Worm (Caenorhabditis elegans) whole organism, midembryonic: ENCODE measurements around the gene ZK666.1.
"Not testable (repeated sequence)": the region's sequence is repeated elsewhere in the genome, so short reads cannot be mapped to it uniquely, and the experiment has no call there.

ENCODE experiments used
- T22C8.4 ChIP-seq: fragments of 200-800 bp; sonication (Bioruptor generic); IDR thresholded peaks from 2 replicates; pipeline ENCODE4 v1.3.6; 2022; ENCODE audit warnings: missing genetic modification characterization, missing compliant biosample characterization
- cog-1 ChIP-seq: sonication (generic microtip); optimal IDR thresholded peaks from 2 replicates; lab custom pipeline; 2016; ENCODE audit warnings: missing genetic modification characterization, missing compliant biosample characterization
- flt-1 ChIP-seq: fragments of 200-800 bp; sonication (Bioruptor generic); IDR thresholded peaks from 2 replicates; pipeline ENCODE4 v1.3.6; 2022; ENCODE audit warnings: missing genetic modification characterization, missing compliant biosample characterization
- klf-2 ChIP-seq: fragments of 200-800 bp; sonication (Bioruptor generic); conservative IDR thresholded peaks from 2 replicates; pipeline ENCODE4 v1.3.6; 2022; ENCODE audit warnings: missing genetic modification reagents, missing genetic modification characterization, missing compliant biosample characterization
- med-1 ChIP-seq: sonication (generic microtip); optimal IDR thresholded peaks from 2 replicates; lab custom pipeline; 2017; ENCODE audit warnings: missing genetic modification characterization, mild to moderate bottlenecking, missing compliant biosample characterization, antibody characterized with exemption, missing genetic modification reagents; ENCODE audit not compliant: insufficient read depth
- ref-1 ChIP-seq: fragments of 200-800 bp; sonication (Bioruptor generic); conservative IDR thresholded peaks from 2 replicates; pipeline ENCODE4 v1.3.6; 2022; ENCODE audit warnings: missing genetic modification reagents, missing genetic modification characterization, missing compliant biosample characterization
- tab-1 ChIP-seq: fragments of 200-800 bp; sonication (Bioruptor generic); IDR thresholded peaks from 2 replicates; pipeline ENCODE4 v1.3.6; 2022; ENCODE audit warnings: missing genetic modification characterization, missing compliant biosample characterization
- ztf-23 ChIP-seq: fragments of 200-800 bp; sonication (Bioruptor generic); IDR thresholded peaks from 2 replicates; pipeline ENCODE4 v1.3.6; 2022; ENCODE audit warnings: missing genetic modification reagents, missing genetic modification characterization, missing compliant biosample characterization
- ztf-29 ChIP-seq: fragments of 200-800 bp; sonication (Bioruptor generic); IDR thresholded peaks from 2 replicates; pipeline ENCODE4 v1.3.6; 2022; ENCODE audit warnings: missing genetic modification reagents, missing genetic modification characterization, missing compliant biosample characterization

The ZK666.1 gene

ce11 chrII:10447348-10448316 is 23.5 kb downstream of the ZK666.1 start, which contains the start of gene ZK673.2:
Gene ZK673.2, plus strand, starts transcription at chrII:10448266.
- no peak for TF ChIP-seq T22C8.4 (GFP tag; lab: Robert Waterston, UW)
- TF ChIP-seq ztf-23: no peak
- no peak for TF ChIP-seq klf-2 (GFP tag; lab: Robert Waterston, UW)
- TF ChIP-seq ztf-29: no peak
- TF ChIP-seq ref-1 (GFP tag; lab: Robert Waterston, UW): no peak
- TF ChIP-seq cog-1 (tag; lab: Kevin White, UChicago): no peak

- TF ChIP-seq tab-1: no peak
- TF ChIP-seq ref-1 (GFP tag; lab: Robert Waterston, UW): no peak
- no peak for TF ChIP-seq flt-1
- TF ChIP-seq ztf-23: no peak
- TF ChIP-seq klf-2 (GFP tag; lab: Robert Waterston, UW): no peak
- no peak for TF ChIP-seq med-1 (GFP tag; lab: Kevin White, UChicago)
These were observed 24.3 kb downstream of the ZK666.1 start for ce11 chrII:10446814-10447213.

ce11 chrII:10446300-10446699 is 24.8 kb downstream of the ZK666.1 start:
- no peak for TF ChIP-seq med-1 (GFP tag; lab: Kevin White, UChicago)
- no peak for TF ChIP-seq T22C8.4 (GFP tag; lab: Robert Waterston, UW)
- TF ChIP-seq ztf-29: no peak
- no peak for TF ChIP-seq tab-1
- TF ChIP-seq ztf-23: no peak
- TF ChIP-seq flt-1: no peak
- TF ChIP-seq cog-1 (tag; lab: Kevin White, UChicago): no peak
- TF ChIP-seq ref-1 (GFP tag; lab: Robert Waterston, UW): no peak

ce11 chrII:10445738-10446137 is 25.4 kb downstream of the ZK666.1 start:
- no peak for TF ChIP-seq klf-2 (GFP tag; lab: Robert Waterston, UW)
- no peak for TF ChIP-seq cog-1 (tag; lab: Kevin White, UChicago)
- TF ChIP-seq tab-1: no peak
- no peak for TF ChIP-seq flt-1
- TF ChIP-seq T22C8.4 (GFP tag; lab: Robert Waterston, UW): no peak
- TF ChIP-seq ztf-23: no peak
- no peak for TF ChIP-seq ztf-29

- no peak for TF ChIP-seq klf-2 (GFP tag; lab: Robert Waterston, UW)
- no peak for TF ChIP-seq tab-1
- no peak for TF ChIP-seq T22C8.4 (GFP tag; lab: Robert Waterston, UW)
- TF ChIP-seq cog-1 (tag; lab: Kevin White, UChicago): no peak
These were observed 26.0 kb downstream of the ZK666.1 start for ce11 chrII:10444971-10445707.

ce11 chrII:10443898-10444297 is 27.2 kb downstream of the ZK666.1 start:
- TF ChIP-seq med-1 (GFP tag; lab: Kevin White, UChicago): no peak
- no peak for TF ChIP-seq ztf-23
- TF ChIP-seq flt-1: no peak
- TF ChIP-seq ref-1 (GFP tag; lab: Robert Waterston, UW): no peak
- TF ChIP-seq klf-2 (GFP tag; lab: Robert Waterston, UW): no peak
- TF ChIP-seq T22C8.4 (GFP tag; lab: Robert Waterston, UW): no peak
- no peak for TF ChIP-seq tab-1
- TF ChIP-seq cog-1 (tag; lab: Kevin White, UChicago): no peak

- TF ChIP-seq ztf-29; T22C8.4 (GFP tag; lab: Robert Waterston, UW); flt-1: not testable (repeated sequence)
These were observed 28.3 kb downstream of the ZK666.1 start, which contains the start of gene ZK673.1 for ce11 chrII:10442846-10443245. Gene ZK673.1, plus strand, starts transcription at chrII:10443146.

- TF ChIP-seq flt-1 (no peak), tab-1 (no peak), ref-1 (GFP tag; lab: Robert Waterston, UW) (no peak), ztf-29 (no peak)
These were observed 31.2 kb downstream of the ZK666.1 start, which contains the start of gene E04D5.4 for ce11 chrII:10439976-10440375. Gene E04D5.4, plus strand, starts transcription at chrII:10440276.

ce11 chrII:10437840-10438239 is 33.3 kb downstream of the ZK666.1 start:
- TF ChIP-seq ref-1 (GFP tag; lab: Robert Waterston, UW): no peak
- no peak for TF ChIP-seq ztf-29
- TF ChIP-seq med-1 (GFP tag; lab: Kevin White, UChicago): no peak
- TF ChIP-seq T22C8.4 (GFP tag; lab: Robert Waterston, UW): no peak
- no peak for TF ChIP-seq klf-2 (GFP tag; lab: Robert Waterston, UW)
- no peak for TF ChIP-seq flt-1
- no peak for TF ChIP-seq tab-1
- no peak for TF ChIP-seq cog-1 (tag; lab: Kevin White, UChicago)
- TF ChIP-seq ztf-23: no peak

ce11 chrII:10435836-10436235 is 35.3 kb downstream of the ZK666.1 start, which contains the start of gene cut-4:
Gene cut-4, plus strand, starts transcription at chrII:10436136.
- TF ChIP-seq med-1 (GFP tag; lab: Kevin White, UChicago) (no peak), cog-1 (tag; lab: Kevin White, UChicago) (no peak), T22C8.4 (GFP tag; lab: Robert Waterston, UW) (no peak), flt-1 (no peak), ztf-23 (no peak), tab-1 (no peak), klf-2 (GFP tag; lab: Robert Waterston, UW) (no peak), ref-1 (GFP tag; lab: Robert Waterston, UW) (no peak), ztf-29 (no peak)
